Worm (Caenorhabditis elegans) whole organism, midembryonic: ENCODE measurements around the gene T28A11.17.

Experiments
- T22C8.4 ChIP-seq: fragments of 200-800 bp; sonication (Bioruptor generic); IDR thresholded peaks from 2 replicates; pipeline ENCODE4 v1.3.6; 2022; ENCODE audit warnings: missing genetic modification characterization, missing compliant biosample characterization
- cog-1 ChIP-seq: sonication (generic microtip); optimal IDR thresholded peaks from 2 replicates; lab custom pipeline; 2016; ENCODE audit warnings: missing genetic modification characterization, missing compliant biosample characterization
- flt-1 ChIP-seq: fragments of 200-800 bp; sonication (Bioruptor generic); IDR thresholded peaks from 2 replicates; pipeline ENCODE4 v1.3.6; 2022; ENCODE audit warnings: missing genetic modification characterization, missing compliant biosample characterization
- klf-2 ChIP-seq: fragments of 200-800 bp; sonication (Bioruptor generic); conservative IDR thresholded peaks from 2 replicates; pipeline ENCODE4 v1.3.6; 2022; ENCODE audit warnings: missing genetic modification reagents, missing genetic modification characterization, missing compliant biosample characterization
- med-1 ChIP-seq: sonication (generic microtip); optimal IDR thresholded peaks from 2 replicates; lab custom pipeline; 2017; ENCODE audit warnings: missing genetic modification characterization, mild to moderate bottlenecking, missing compliant biosample characterization, antibody characterized with exemption, missing genetic modification reagents; ENCODE audit not compliant: insufficient read depth

- TF ChIP-seq flt-1 (GFP tag; lab: Robert Waterston, UW) (no peak), T22C8.4 (GFP tag; lab: Robert Waterston, UW) (no peak), med-1 (GFP tag; lab: Kevin White, UChicago) (no peak), cog-1 (tag; lab: Kevin White, UChicago) (no peak), klf-2 (GFP tag; lab: Robert Waterston, UW) (no peak)
These were observed 3.3 kb upstream of the T28A11.17 start, which contains the start of gene T28A11.19 for ce11 chrV:3269407-3269806.
